Fruit fly (Drosophila melanogaster) whole organism, embryonic: ENCODE measurements around the gene shi.
A peak's percentile ranks its signal among the peaks of the same experiment; 100 is the strongest.

Experiments
- Adf1 ChIP-seq: fragments of 200-800 bp; sonication (Bioruptor generic); IDR thresholded peaks from 2 replicates; pipeline ENCODE4 v1.3.6; 2022; ENCODE audit warnings: missing biosample characterization, missing genetic modification characterization
- Antp ChIP-seq: fragments of 200-800 bp; sonication (Bioruptor generic); optimal IDR thresholded peaks from 3 replicates; lab custom pipeline; 2016; ENCODE audit warnings: missing biosample characterization, missing genetic modification characterization
- Bgb ChIP-seq: fragments of 200-800 bp; sonication (Bioruptor generic); IDR thresholded peaks from 2 replicates; pipeline ENCODE4 v1.3.6; 2022; ENCODE audit warnings: missing biosample characterization, missing genetic modification characterization; ENCODE audit not compliant: partially characterized antibody
- CG10267 ChIP-seq: fragments of 200-800 bp; sonication (Bioruptor generic); optimal IDR thresholded peaks from 2 replicates; lab custom pipeline; 2018; ENCODE audit warnings: missing biosample characterization, mild to moderate bottlenecking, missing genetic modification characterization, moderate library complexity
- CG11093 ChIP-seq: fragments of 200-800 bp; sonication (Bioruptor generic); IDR thresholded peaks from 3 replicates; pipeline ENCODE4 v1.3.6; 2022; ENCODE audit warnings: missing biosample characterization, missing genetic modification characterization
- CG1233 ChIP-seq: fragments of 200-800 bp; sonication (Bioruptor generic); optimal IDR thresholded peaks from 4 replicates; lab custom pipeline; 2018; ENCODE audit warnings: missing biosample characterization, mild to moderate bottlenecking, missing genetic modification characterization
- CG14710 ChIP-seq: fragments of 200-800 bp; sonication (Bioruptor generic); optimal IDR thresholded peaks from 3 replicates; lab custom pipeline; 2019; ENCODE audit warnings: missing biosample characterization, mild to moderate bottlenecking, missing genetic modification characterization, moderate library complexity
- CG15514 ChIP-seq: fragments of 200-800 bp; sonication (Bioruptor generic); optimal IDR thresholded peaks from 3 replicates; lab custom pipeline; 2017; ENCODE audit warnings: missing biosample characterization, missing genetic modification characterization, mild to moderate bottlenecking, moderate library complexity, missing genetic modification reagents
- CG16813 ChIP-seq: fragments of 200-800 bp; sonication (Bioruptor generic); IDR thresholded peaks from 3 replicates; pipeline ENCODE4 v1.3.6; 2022; ENCODE audit warnings: missing biosample characterization, missing genetic modification characterization; ENCODE audit not compliant: partially characterized antibody
- CG17912 ChIP-seq: fragments of 200-800 bp; sonication (Bioruptor generic); optimal IDR thresholded peaks from 2 replicates; lab custom pipeline; 2018; ENCODE audit warnings: missing biosample characterization, mild to moderate bottlenecking, missing genetic modification characterization
- CG2199 ChIP-seq: fragments of 200-800 bp; sonication (Bioruptor generic); IDR thresholded peaks from 3 replicates; pipeline ENCODE4 v1.3.6; 2022; ENCODE audit warnings: missing biosample characterization, missing genetic modification characterization
- CG3065 ChIP-seq: fragments of 200-800 bp; sonication (Bioruptor generic); optimal IDR thresholded peaks from 2 replicates; lab custom pipeline; 2016; ENCODE audit warnings: missing biosample characterization, missing genetic modification characterization
- CG31365 ChIP-seq: fragments of 200-800 bp; sonication (Bioruptor generic); optimal IDR thresholded peaks from 2 replicates; lab custom pipeline; 2018; ENCODE audit warnings: missing biosample characterization, mild to moderate bottlenecking, missing genetic modification characterization
- CG33213 ChIP-seq: fragments of 200-800 bp; sonication (Bioruptor generic); optimal IDR thresholded peaks from 3 replicates; lab custom pipeline; 2016; ENCODE audit warnings: missing biosample characterization, missing genetic modification characterization
- CG4854 ChIP-seq: fragments of 200-800 bp; sonication (Bioruptor generic); optimal IDR thresholded peaks from 2 replicates; lab custom pipeline; 2016; ENCODE audit warnings: missing biosample characterization, missing genetic modification characterization, inconsistent platforms
- CG6854 ChIP-seq: fragments of 200-800 bp; sonication (Bioruptor generic); optimal IDR thresholded peaks from 3 replicates; lab custom pipeline; 2017; ENCODE audit warnings: missing biosample characterization, mild to moderate bottlenecking, missing genetic modification characterization
- CG8478 ChIP-seq: fragments of >200 bp; optimal IDR thresholded peaks from 2 replicates; lab custom pipeline; 2018
- HHEX ChIP-seq: fragments of 200-800 bp; sonication (Bioruptor generic); optimal IDR thresholded peaks from 3 replicates; lab custom pipeline; 2017; ENCODE audit warnings: missing biosample characterization, mild to moderate bottlenecking, missing genetic modification characterization, missing genetic modification reagents
- HLH4C ChIP-seq: fragments of 200-800 bp; sonication (Bioruptor generic); IDR thresholded peaks from 3 replicates; pipeline ENCODE4 v1.3.6; 2022; ENCODE audit warnings: missing biosample characterization, missing genetic modification characterization; ENCODE audit not compliant: partially characterized antibody
- Hr78 ChIP-seq, 2 experiments: fragments of 200-800 bp in 1 of 2; fragments of >200 bp in 1 of 2; sonication (Bioruptor generic) in 1 of 2; optimal IDR thresholded peaks; 2 replicates each; lab custom pipeline; 2017 to 2019; ENCODE audit warnings: missing biosample characterization in 2 of 2, missing genetic modification characterization in 2 of 2, mild to moderate bottlenecking in 1 of 2, moderate library complexity in 1 of 2
- NfI ChIP-seq: fragments of 200-800 bp; sonication (Bioruptor generic); optimal IDR thresholded peaks from 3 replicates; lab custom pipeline; 2018; ENCODE audit warnings: missing biosample characterization, mild to moderate bottlenecking, missing genetic modification characterization, moderate library complexity
- Sry-δ ChIP-seq: fragments of 200-800 bp; sonication (Bioruptor generic); optimal IDR thresholded peaks from 2 replicates; lab custom pipeline; 2016; ENCODE audit warnings: missing biosample characterization, missing genetic modification characterization
- Stat92E ChIP-seq, 3 experiments: fragments of >200 bp in 2 of 3; fragments of 200-800 bp in 1 of 3; sonication (Bioruptor generic) in 1 of 3; optimal IDR thresholded peaks; 2 replicates each; lab custom pipeline; 2017 to 2019; ENCODE audit warnings: missing biosample characterization in 3 of 3, missing genetic modification characterization in 3 of 3, mild to moderate bottlenecking in 1 of 3, moderate library complexity in 1 of 3
- YL-1 ChIP-seq: fragments of 200-800 bp; sonication (Bioruptor generic); optimal IDR thresholded peaks from 3 replicates; lab custom pipeline; 2017; ENCODE audit warnings: missing biosample characterization, mild to moderate bottlenecking, missing genetic modification characterization
- chn ChIP-seq: fragments of 200-800 bp; sonication (Bioruptor generic); optimal IDR thresholded peaks from 2 replicates; lab custom pipeline; 2016; ENCODE audit warnings: missing biosample characterization, missing genetic modification characterization
- dati ChIP-seq: fragments of 200-800 bp; sonication (Bioruptor generic); IDR thresholded peaks from 2 replicates; pipeline ENCODE4 v1.3.6; 2022; ENCODE audit warnings: missing biosample characterization, missing genetic modification characterization
- disco-r ChIP-seq: fragments of 200-800 bp; sonication (Bioruptor generic); optimal IDR thresholded peaks from 2 replicates; lab custom pipeline; 2016; ENCODE audit warnings: missing biosample characterization, missing genetic modification characterization
- fd3F ChIP-seq: fragments of 200-800 bp; sonication (Bioruptor generic); optimal IDR thresholded peaks from 2 replicates; lab custom pipeline; 2018; ENCODE audit warnings: missing biosample characterization, mild to moderate bottlenecking, missing genetic modification characterization, moderate library complexity
- fd96Cb ChIP-seq: fragments of 200-800 bp; sonication (Bioruptor generic); optimal IDR thresholded peaks from 2 replicates; lab custom pipeline; 2018; ENCODE audit warnings: missing biosample characterization, mild to moderate bottlenecking, missing genetic modification characterization, moderate library complexity
- ftz-f1 ChIP-seq: fragments of 200-800 bp; sonication (Bioruptor generic); optimal IDR thresholded peaks from 2 replicates; lab custom pipeline; 2016; ENCODE audit warnings: missing biosample characterization, missing genetic modification characterization
- gem ChIP-seq: fragments of 200-800 bp; sonication (Bioruptor generic); optimal IDR thresholded peaks from 2 replicates; lab custom pipeline; 2019; ENCODE audit warnings: missing biosample characterization, mild to moderate bottlenecking, missing genetic modification characterization, moderate library complexity
- gfzf ChIP-seq: fragments of 200-800 bp; sonication (Bioruptor generic); optimal IDR thresholded peaks from 2 replicates; lab custom pipeline; 2016; ENCODE audit warnings: missing biosample characterization, mild to moderate bottlenecking, missing genetic modification characterization, moderate library complexity
- gro ChIP-seq: fragments of 200-800 bp; sonication (Bioruptor generic); optimal IDR thresholded peaks from 2 replicates; lab custom pipeline; 2016; ENCODE audit warnings: missing biosample characterization, missing genetic modification characterization
- hth ChIP-seq: fragments of >200 bp; optimal IDR thresholded peaks from 2 replicates; lab custom pipeline; 2017; ENCODE audit warnings: inconsistent platforms
- inv ChIP-seq: fragments of 200-800 bp; sonication (Bioruptor generic); IDR thresholded peaks from 2 replicates; pipeline ENCODE4 v1.3.6; 2022; ENCODE audit warnings: missing biosample characterization, missing genetic modification characterization; ENCODE audit not compliant: partially characterized antibody
- lab ChIP-seq: fragments of 200-800 bp; sonication (Bioruptor generic); optimal IDR thresholded peaks from 3 replicates; lab custom pipeline; 2017; ENCODE audit warnings: missing biosample characterization, missing genetic modification characterization, mild to moderate bottlenecking, moderate library complexity, missing genetic modification reagents
- nerfin-2 ChIP-seq: fragments of 200-800 bp; sonication (Bioruptor generic); IDR thresholded peaks from 2 replicates; pipeline ENCODE4 v1.3.6; 2022; ENCODE audit warnings: missing biosample characterization, missing genetic modification characterization; ENCODE audit not compliant: partially characterized antibody
- nom ChIP-seq: fragments of 200-800 bp; sonication (Bioruptor generic); optimal IDR thresholded peaks from 2 replicates; lab custom pipeline; 2017; ENCODE audit warnings: missing biosample characterization, missing genetic modification characterization, mild to moderate bottlenecking, moderate library complexity, missing genetic modification reagents
- prd ChIP-seq, 3 experiments: fragments of >200 bp in 2 of 3; fragments of 200-800 bp in 1 of 3; sonication (Bioruptor generic) in 1 of 3; optimal IDR thresholded peaks in 2 of 3; IDR thresholded peaks in 1 of 3; 2 replicates in 2 of 3; 3 replicates in 1 of 3; pipeline versions ENCODE4 v1.3.6 to Lab custom; 2017 to 2022; ENCODE audit warnings: missing biosample characterization in 1 of 3, missing genetic modification characterization in 1 of 3
- ranshi ChIP-seq: fragments of 200-800 bp; sonication (Bioruptor generic); IDR thresholded peaks from 2 replicates; pipeline ENCODE4 v1.3.6; 2022; ENCODE audit warnings: missing biosample characterization, missing genetic modification characterization
- sisA ChIP-seq: fragments of 200-800 bp; sonication (Bioruptor generic); IDR thresholded peaks from 2 replicates; pipeline ENCODE4 v1.3.6; 2022; ENCODE audit warnings: missing biosample characterization, missing genetic modification characterization
- tgo ChIP-seq: fragments of 200-800 bp; sonication (Bioruptor generic); IDR thresholded peaks from 3 replicates; pipeline ENCODE4 v1.3.6; 2022; ENCODE audit warnings: missing biosample characterization, missing genetic modification characterization
- tio ChIP-seq: fragments of 200-800 bp; sonication (Bioruptor generic); optimal IDR thresholded peaks from 2 replicates; lab custom pipeline; 2017; ENCODE audit warnings: missing biosample characterization, missing genetic modification characterization, inconsistent platforms
- toy ChIP-seq: fragments of 200-800 bp; sonication (Bioruptor generic); IDR thresholded peaks from 2 replicates; pipeline ENCODE4 v1.3.6; 2022; ENCODE audit warnings: missing biosample characterization, missing genetic modification characterization
- trem ChIP-seq: fragments of 200-800 bp; optimal IDR thresholded peaks from 3 replicates; lab custom pipeline; 2019; ENCODE audit warnings: missing biosample characterization, mild to moderate bottlenecking, missing genetic modification characterization, moderate library complexity
- tx ChIP-seq: fragments of 200-800 bp; sonication (Bioruptor generic); optimal IDR thresholded peaks from 2 replicates; lab custom pipeline; 2016; ENCODE audit warnings: missing biosample characterization, missing genetic modification characterization
- vnd ChIP-seq: fragments of 200-800 bp; sonication (Bioruptor generic); IDR thresholded peaks from 3 replicates; pipeline ENCODE4 v1.3.6; 2022; ENCODE audit warnings: missing biosample characterization, missing genetic modification characterization; ENCODE audit not compliant: partially characterized antibody
- wek ChIP-seq: fragments of 200-800 bp; sonication (Bioruptor generic); optimal IDR thresholded peaks from 3 replicates; lab custom pipeline; 2018; ENCODE audit warnings: missing biosample characterization, mild to moderate bottlenecking, missing genetic modification characterization, moderate library complexity
- zen2 ChIP-seq: fragments of 200-800 bp; sonication (Bioruptor generic); IDR thresholded peaks from 3 replicates; pipeline ENCODE4 v1.3.6; 2022; ENCODE audit warnings: missing biosample characterization, missing genetic modification characterization; ENCODE audit not compliant: partially characterized antibody
- zfh2 ChIP-seq: fragments of 200-800 bp; sonication (Bioruptor generic); optimal IDR thresholded peaks from 2 replicates; lab custom pipeline; 2016; ENCODE audit warnings: missing biosample characterization, missing genetic modification characterization

Gene shi

DNA sequence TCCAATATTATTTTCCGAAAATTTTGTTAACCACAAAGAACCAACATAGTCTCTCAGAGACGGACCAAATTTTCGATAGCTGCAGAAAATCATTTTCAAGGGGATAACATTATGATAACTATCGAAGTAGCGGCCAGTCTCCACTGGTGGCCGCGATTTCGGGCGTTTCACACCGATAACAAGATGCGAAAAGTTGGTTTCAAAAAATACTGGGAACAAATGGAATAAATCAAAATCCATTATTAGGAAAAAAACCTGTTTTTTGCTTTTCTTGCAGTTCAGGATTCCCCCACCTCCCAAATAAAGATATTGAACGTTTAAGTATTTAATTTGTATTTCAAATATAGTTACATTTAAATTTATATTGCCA, 4.7 kb upstream of the shi start, which contains the start of gene tay (continued):
- TF ChIP-seq Antp (GFP tag; lab: Kevin White, UChicago): peak; percentile 31
- TF ChIP-seq tx: no peak
- TF ChIP-seq CG10267: peak; percentile 19
- no peak for TF ChIP-seq sisA (GFP tag; lab: Robert Waterston, UW)
- peak; percentile 63 for TF ChIP-seq vnd (GFP tag; lab: Robert Waterston, UW)
- no peak for TF ChIP-seq gro
- no peak for TF ChIP-seq hth (lab: Kevin White, UChicago)
- TF ChIP-seq zen2 (GFP tag; lab: Robert Waterston, UW): no peak; the same call in 2 of the 3 replicates
- peak; percentile 57; the same call in 1 of the 2 replicates for TF ChIP-seq inv (GFP tag; lab: Robert Waterston, UW)
- TF ChIP-seq CG17912 (GFP tag; lab: Kevin White, UChicago): no peak
- TF ChIP-seq ftz-f1: peak; percentile 56
- no peak for TF ChIP-seq fd96Cb (tag; lab: Kevin White, UChicago)
- peak; percentile 21 for TF ChIP-seq CG14710 (tag; lab: Kevin White, UChicago)
- TF ChIP-seq tgo (GFP tag; lab: Robert Waterston, UW): no peak
- no peak for TF ChIP-seq lab (GFP tag; lab: Kevin White, UChicago)
- TF ChIP-seq Stat92E (GFP tag; optimal IDR thresholded peaks at IDR 0.05; lab: Kevin White, UChicago): no peak
- peak; percentile 91 for TF ChIP-seq Sry-δ (GFP tag; lab: Kevin White, UChicago)
- peak; percentile 15 for TF ChIP-seq trem (tag; lab: Kevin White, UChicago)
- TF ChIP-seq HLH4C: peak; percentile 74
- TF ChIP-seq NfI (GFP tag; lab: Kevin White, UChicago): no peak
- TF ChIP-seq wek (GFP tag; lab: Kevin White, UChicago): no peak
- peak; percentile 80 for TF ChIP-seq CG15514 (GFP tag; lab: Kevin White, UChicago)
- no peak for TF ChIP-seq gem (tag; lab: Kevin White, UChicago)
- peak; percentile 28 for TF ChIP-seq CG33213
- TF ChIP-seq nerfin-2 (GFP tag; lab: Robert Waterston, UW): peak; percentile 61; the same call in 1 of the 2 replicates
- TF ChIP-seq nom (GFP tag; lab: Kevin White, UChicago): no peak
- TF ChIP-seq CG6854 (GFP tag; lab: Kevin White, UChicago): no peak
- TF ChIP-seq tio: no peak
- TF ChIP-seq YL-1 (GFP tag; lab: Kevin White, UChicago): peak; percentile 37
- TF ChIP-seq Adf1 (GFP tag; lab: Robert Waterston, UW): no peak
- TF ChIP-seq CG3065 (GFP tag; lab: Kevin White, UChicago): no peak
- TF ChIP-seq CG4854 (GFP tag; lab: Kevin White, UChicago): no peak
- TF ChIP-seq Bgb (GFP tag; lab: Robert Waterston, UW): peak; percentile 84
- TF ChIP-seq disco-r: no peak
- TF ChIP-seq prd (optimal IDR thresholded peaks at IDR 0.05; lab: Kevin White, UChicago): no peak
- TF ChIP-seq prd (GFP tag; IDR thresholded peaks at IDR 0.05; lab: Robert Waterston, UW): no peak
- peak in 1 of 2 experiments; percentile 66 for TF ChIP-seq Hr78 (GFP tag; optimal IDR thresholded peaks at IDR 0.05; lab: Kevin White, UChicago)
- no peak for TF ChIP-seq HHEX (GFP tag; lab: Kevin White, UChicago)
- TF ChIP-seq CG16813 (GFP tag; lab: Robert Waterston, UW): peak; percentile 80
- no peak for TF ChIP-seq dati
- no peak for TF ChIP-seq ranshi (GFP tag; lab: Robert Waterston, UW)
- no peak for TF ChIP-seq CG8478 (lab: Kevin White, UChicago)
- peak; percentile 35 for TF ChIP-seq zfh2
- no peak for TF ChIP-seq CG31365 (tag; lab: Kevin White, UChicago)
- TF ChIP-seq chn (GFP tag; lab: Kevin White, UChicago): no peak
- TF ChIP-seq gfzf (GFP tag; lab: Kevin White, UChicago): peak; percentile 45
- no peak for TF ChIP-seq fd3F
- TF ChIP-seq CG1233 (GFP tag; lab: Kevin White, UChicago): no peak
- TF ChIP-seq CG11093 (GFP tag; lab: Robert Waterston, UW): no peak
- peak; percentile 55; the same call in 2 of the 3 replicates for TF ChIP-seq CG2199
- TF ChIP-seq toy: no peak
